Worm (Caenorhabditis elegans): Measurements from ENCODE around the gene oac-39.

ce11 chrV:258730-259129 is 7.2 kb upstream of the oac-39 start, which contains the start of gene nhr-204:
- TF ChIP-seq rpc-1 (optimal IDR thresholded peaks at IDR 0.05) (no peak), rpc-1 (tag; optimal IDR thresholded peaks at IDR 0.05) (no peak), pha-4 (tag; optimal IDR thresholded peaks at IDR 0.05) (no peak), Y53G8AR.9 (GFP tag; conservative IDR thresholded peaks at IDR 0.05) (no peak), ceh-79 (tag; optimal IDR thresholded peaks at IDR 0.05) (no peak), ccch-3 (GFP tag; optimal IDR thresholded peaks at IDR 0.05) (no peak), Y67H2A.10 (GFP tag; conservative IDR thresholded peaks at IDR 0.05) (no peak), nhr-90 (tag; optimal IDR thresholded peaks at IDR 0.05) (no peak)
